Worm (Caenorhabditis elegans): ENCODE data around the gene mai-2.

DNA sequence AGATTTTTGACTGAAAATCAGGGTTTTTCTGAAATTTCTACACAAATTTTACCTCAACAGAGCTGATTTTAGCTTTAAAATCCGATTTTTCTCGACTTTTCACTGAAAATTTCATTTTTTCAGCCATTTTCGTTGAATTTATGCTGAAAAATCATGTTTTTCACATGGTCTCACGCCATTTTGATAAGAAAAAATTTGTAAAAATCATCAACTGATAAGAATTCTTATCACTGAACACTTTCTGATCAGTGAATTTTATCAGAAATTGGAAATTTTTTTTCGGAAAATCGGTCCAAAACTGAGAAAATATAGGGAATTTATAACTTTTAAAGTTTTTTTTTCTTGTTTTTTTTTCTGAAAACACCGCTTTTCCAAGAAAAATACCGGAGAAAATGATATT lies 15.2 kb downstream of the mai-2 start:
- TF ChIP-seq dmd-4 (tag; optimal IDR thresholded peaks at IDR 0.05; ENCODE audit: borderline replicate concordance) (no peak), elt-2 (tag; optimal IDR thresholded peaks at IDR 0.05) (peak; percentile 72), ceh-9 (tag; optimal IDR thresholded peaks at IDR 0.05) (no peak), madf-2 (tag; optimal IDR thresholded peaks at IDR 0.05) (no peak), ceh-24 (tag; optimal IDR thresholded peaks at IDR 0.05) (no peak), T23F11.4 (GFP tag; optimal IDR thresholded peaks at IDR 0.05) (no peak), ttx-3 (tag; optimal IDR thresholded peaks at IDR 0.05) (no peak), ama-1 (optimal IDR thresholded peaks at IDR 0.05) (no peak), pha-2 (tag; optimal IDR thresholded peaks at IDR 0.05) (no peak)

Data from whole organism, late embryonic.